Worm (Caenorhabditis elegans) whole organism, L3 larva: Measurements from ENCODE around the gene dmd-10.

Experiments used
- ama-1 ChIP-seq: fragments of 150-350 bp; optimal IDR thresholded peaks from 2 replicates; lab custom pipeline; 2018
- fkh-10 ChIP-seq: sonication (generic microtip); optimal IDR thresholded peaks from 2 replicates; lab custom pipeline; 2017; ENCODE audit warnings: missing biosample characterization, missing genetic modification reagents, missing genetic modification characterization
- fkh-2 ChIP-seq: fragments of 150-350 bp; optimal IDR thresholded peaks from 2 replicates; lab custom pipeline; 2014; ENCODE audit warnings: missing biosample characterization, missing genetic modification reagents, missing genetic modification characterization
- jun-1 ChIP-seq: fragments of 150-350 bp; optimal IDR thresholded peaks from 2 replicates; lab custom pipeline; 2014; ENCODE audit warnings: missing biosample characterization, missing genetic modification reagents, missing genetic modification characterization
- nhr-11 ChIP-seq: fragments of 150-350 bp; optimal IDR thresholded peaks from 2 replicates; lab custom pipeline; 2014; ENCODE audit warnings: missing biosample characterization, missing genetic modification characterization
- nhr-12 ChIP-seq: fragments of 150-350 bp; optimal IDR thresholded peaks from 2 replicates; lab custom pipeline; 2014; ENCODE audit warnings: missing biosample characterization, missing genetic modification characterization
- snpc-4 ChIP-seq: fragments of 150-350 bp; optimal IDR thresholded peaks from 2 replicates; lab custom pipeline; 2014; ENCODE audit warnings: missing biosample characterization, missing genetic modification characterization
- unc-39 ChIP-seq: sonication (generic microtip); optimal IDR thresholded peaks from 4 replicates; lab custom pipeline; 2017; ENCODE audit warnings: missing biosample characterization, missing genetic modification characterization
- unc-62 ChIP-seq: fragments of 150-350 bp; sonication (generic microtip); optimal IDR thresholded peaks from 4 replicates; lab custom pipeline; 2014; ENCODE audit warnings: missing biosample characterization, missing genetic modification reagents, missing genetic modification characterization

DNA sequence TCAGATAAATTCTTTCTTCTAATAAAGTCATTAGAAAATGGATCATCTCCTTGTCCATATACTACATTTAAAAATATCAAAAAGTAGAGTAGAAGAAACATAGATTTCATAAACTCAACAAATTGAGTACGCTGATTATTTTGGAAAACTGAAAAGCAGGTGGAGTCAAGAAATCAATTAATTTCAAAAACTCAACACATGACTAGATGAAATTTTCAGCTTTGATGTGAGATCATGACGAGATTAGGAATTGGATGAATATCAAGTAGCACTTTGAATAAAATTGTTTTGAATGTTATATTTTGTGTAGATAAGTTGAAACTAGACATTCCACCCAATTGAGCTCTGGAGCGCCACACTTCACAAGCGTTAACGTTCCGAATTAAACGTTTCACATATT, 40.9 kb downstream of the dmd-10 start, which contains the start of gene F57B1.1:
- no peak for TF ChIP-seq unc-39 (tag; lab: Kevin White, UChicago)
- TF ChIP-seq nhr-12 (tag; lab: Kevin White, UChicago), result no peak
- no peak for TF ChIP-seq fkh-10 (GFP tag; lab: Kevin White, UChicago)
- no peak for TF ChIP-seq fkh-2 (tag; lab: Kevin White, UChicago)
- TF ChIP-seq nhr-11 (tag; lab: Kevin White, UChicago), result no peak
- TF ChIP-seq jun-1, result no peak
- no peak for TF ChIP-seq unc-62
- TF ChIP-seq snpc-4 (tag; lab: Kevin White, UChicago), result no peak
- no peak for TF ChIP-seq ama-1
